Worm (Caenorhabditis elegans): Measurements from ENCODE around the gene K09D9.3.

DNA sequence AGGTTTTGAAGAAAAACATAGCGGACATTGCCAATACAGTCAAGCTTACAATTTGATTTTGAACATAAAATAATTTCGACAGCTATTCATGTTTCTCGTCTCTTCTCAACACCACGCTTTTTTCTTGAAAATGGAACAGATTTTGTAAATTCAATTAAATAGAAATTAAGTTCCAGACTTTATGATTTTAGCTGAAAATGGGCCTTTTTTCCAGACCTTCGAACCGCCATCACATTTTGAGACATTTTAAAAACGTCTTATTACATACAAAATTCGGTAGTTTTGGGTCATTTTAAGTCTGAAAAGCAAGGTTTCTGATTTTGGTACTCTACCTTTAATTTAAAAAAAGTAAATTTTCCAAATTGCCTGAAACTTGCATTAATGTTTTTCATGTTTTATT lies 18.8 kb downstream of the K09D9.3 start, which contains the start of gene C49G7.12:
- TF ChIP-seq dpl-1 (GFP tag; optimal IDR thresholded peaks at IDR 0.05) = no peak
- no peak for TF ChIP-seq lir-3 (tag; optimal IDR thresholded peaks at IDR 0.05; ENCODE audit: poor library complexity)
- no peak for TF ChIP-seq lsy-2 (tag; optimal IDR thresholded peaks at IDR 0.05)

All from whole organism, L1 larva.